Worm (Caenorhabditis elegans): Measurements from ENCODE around the gene nep-25.

DNA sequence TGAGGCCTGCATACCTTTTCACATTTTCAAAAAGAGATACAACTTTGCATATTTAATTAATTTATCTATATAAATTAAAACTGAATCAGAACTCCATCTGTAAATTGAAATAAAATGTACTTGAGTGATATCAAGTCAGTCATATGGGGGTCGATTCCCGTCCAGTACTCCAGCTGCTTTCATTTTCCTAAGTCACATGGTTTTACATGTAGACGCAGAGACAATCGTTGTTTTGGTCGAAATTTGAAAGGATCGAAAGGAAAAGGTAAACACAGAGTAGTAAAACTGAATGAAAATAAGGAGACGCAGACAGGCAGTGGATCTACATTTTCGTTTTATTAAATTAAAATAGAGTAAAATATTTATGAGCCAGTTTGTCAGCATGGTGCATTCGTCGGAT is 32.1 kb downstream of the nep-25 start:
- no peak for TF ChIP-seq F13C5.2 (tag; optimal IDR thresholded peaks at IDR 0.05)
- TF ChIP-seq ceh-13 (GFP tag; optimal IDR thresholded peaks at IDR 0.05): no peak
- TF ChIP-seq hnd-1 (tag; optimal IDR thresholded peaks at IDR 0.05): no peak
